Fruit fly (Drosophila melanogaster) S2 (cell line): ENCODE results near the gene CG32720.

Experiments
- CG8478 ChIP-seq: fragments of >200 bp; optimal IDR thresholded peaks from 2 replicates; lab custom pipeline; 2018
- CTCF ChIP-seq, 2 experiments: fragments of >200 bp; optimal IDR thresholded peaks; 2 replicates each; lab custom pipeline; 2018

dm6 chrX:7586031-7586430, 49.3 kb upstream of the CG32720 start, which contains the start of gene CG12689:
- TF ChIP-seq CG8478 = no peak
- TF ChIP-seq CTCF (optimal IDR thresholded peaks at IDR 0.05; lab: Kevin White, UChicago) = no peak
